Fruit fly (Drosophila melanogaster): ENCODE measurements around the gene Lim3.

Lim3 gene

dm6 chr2L:19041590-19041989, 66.6 kb downstream of the Lim3 start, which contains the start of gene Catsup:
Catsup (plus strand) TSS chr2L:19041862.
- peak; percentile 2 for TF ChIP-seq CG17801 (GFP tag; optimal IDR thresholded peaks at IDR 0.05; ENCODE audit: partially characterized antibody)

- no peak for TF ChIP-seq CG17801 (GFP tag; optimal IDR thresholded peaks at IDR 0.05; ENCODE audit: partially characterized antibody)
Observed at dm6 chr2L:19037455-19037854, 70.8 kb downstream of the Lim3 start.

dm6 chr2L:19037011-19037410, 71.2 kb downstream of the Lim3 start:
- no peak for TF ChIP-seq CG17801 (GFP tag; optimal IDR thresholded peaks at IDR 0.05; ENCODE audit: partially characterized antibody)

dm6 chr2L:19036105-19036714, 72.0 kb downstream of the Lim3 start:
- TF ChIP-seq CG17801 (GFP tag; optimal IDR thresholded peaks at IDR 0.05; ENCODE audit: partially characterized antibody): no peak

- TF ChIP-seq CG17801 (GFP tag; optimal IDR thresholded peaks at IDR 0.05; ENCODE audit: partially characterized antibody): no peak
Observed at dm6 chr2L:19035013-19035412, 73.2 kb downstream of the Lim3 start.

- TF ChIP-seq CG17801 (GFP tag; optimal IDR thresholded peaks at IDR 0.05; ENCODE audit: partially characterized antibody): peak; percentile 11
Observed at dm6 chr2L:19034213-19034929, 73.9 kb downstream of the Lim3 start, which contains the start of the genes mib2 and CG31800. mib2 (plus strand) TSS chr2L:19034444. CG31800 (minus strand) TSS chr2L:19034576.

dm6 chr2L:19033288-19033687, 74.9 kb downstream of the Lim3 start, which contains the start of gene hook:
hook (minus strand) TSS chr2L:19033498.
- TF ChIP-seq CG17801 (GFP tag; optimal IDR thresholded peaks at IDR 0.05; ENCODE audit: partially characterized antibody): peak; percentile 32

All from ovary, adult (tissue).